Worm (Caenorhabditis elegans) whole organism, early embryonic: ENCODE measurements around the gene W06D11.3.

Experiments used
- B0310.2 ChIP-seq: sonication (generic microtip); optimal IDR thresholded peaks from 2 replicates; lab custom pipeline; 2016; ENCODE audit warnings: mild to moderate bottlenecking, missing genetic modification characterization, missing compliant biosample characterization
- aly-1 ChIP-seq: sonication (generic microtip); optimal IDR thresholded peaks from 2 replicates; lab custom pipeline; 2016; ENCODE audit warnings: missing genetic modification characterization, missing compliant biosample characterization
- ama-1 ChIP-seq: fragments of 150-350 bp; optimal IDR thresholded peaks from 2 replicates; lab custom pipeline; 2014
- ceh-36 ChIP-seq: sonication (generic microtip); optimal IDR thresholded peaks from 2 replicates; lab custom pipeline; 2016; ENCODE audit warnings: missing genetic modification characterization, inconsistent platforms, missing compliant biosample characterization
- flt-1 ChIP-seq: fragments of 200-800 bp; sonication (Bioruptor generic); IDR thresholded peaks from 2 replicates; pipeline ENCODE4 v1.3.6; 2022; ENCODE audit warnings: missing genetic modification characterization, missing compliant biosample characterization
- hmbx-1 ChIP-seq: sonication (generic microtip); optimal IDR thresholded peaks from 2 replicates; lab custom pipeline; 2016; ENCODE audit warnings: mild to moderate bottlenecking, missing genetic modification characterization, missing compliant biosample characterization
- hmg-4 ChIP-seq: fragments of 200-800 bp; sonication (Bioruptor generic); optimal IDR thresholded peaks from 2 replicates; lab custom pipeline; 2018; ENCODE audit warnings: mild to moderate bottlenecking, missing genetic modification characterization, missing compliant biosample characterization
- pes-1 ChIP-seq: fragments of 200-800 bp; sonication (Bioruptor generic); IDR thresholded peaks from 2 replicates; pipeline ENCODE4 v1.3.6; 2022; ENCODE audit warnings: missing genetic modification reagents, missing genetic modification characterization, missing compliant biosample characterization
- scrt-1 ChIP-seq: fragments of 200-800 bp; sonication (Bioruptor generic); IDR thresholded peaks from 2 replicates; pipeline ENCODE4 v1.3.6; 2022; ENCODE audit warnings: missing genetic modification characterization, missing compliant biosample characterization
- sea-1 ChIP-seq: fragments of 200-800 bp; sonication (Bioruptor generic); conservative IDR thresholded peaks from 2 replicates; pipeline ENCODE4 v1.3.6; 2022; ENCODE audit warnings: missing genetic modification characterization, missing compliant biosample characterization
- tbx-11 ChIP-seq: fragments of 200-800 bp; sonication (Bioruptor generic); IDR thresholded peaks from 2 replicates; pipeline ENCODE4 v1.3.6; 2022; ENCODE audit warnings: missing genetic modification characterization, missing compliant biosample characterization
- tra-4 ChIP-seq: sonication (generic microtip); optimal IDR thresholded peaks from 2 replicates; lab custom pipeline; 2017; ENCODE audit warnings: missing genetic modification characterization, missing compliant biosample characterization

DNA sequence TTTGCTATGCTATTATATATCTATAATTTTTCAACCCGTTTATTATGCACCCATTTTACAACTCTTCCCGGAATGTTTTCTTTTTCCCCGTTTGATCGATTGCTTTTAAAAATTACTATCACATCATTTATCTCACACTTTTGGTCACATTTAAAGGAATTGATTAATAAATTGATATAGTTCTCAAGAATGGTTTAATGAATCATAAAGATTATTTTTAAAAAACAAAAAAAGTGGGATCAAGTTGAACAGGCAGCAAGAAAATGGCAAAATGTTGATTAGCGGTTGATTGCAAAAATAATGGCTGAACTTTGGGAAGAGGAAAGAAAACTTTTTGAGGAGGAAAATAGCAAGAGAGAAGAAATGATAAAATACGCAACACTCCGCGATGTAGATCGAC, 1.4 kb downstream of the W06D11.3 start, which contains the start of gene W06D11.5:
- no peak for TF ChIP-seq tra-4 (tag; lab: Kevin White, UChicago)
- TF ChIP-seq hmbx-1 (tag; lab: Kevin White, UChicago), result no peak
- no peak for TF ChIP-seq ama-1 (lab: Kevin White, UChicago)
- TF ChIP-seq tbx-11 (GFP tag; lab: Robert Waterston, UW), result no peak
- TF ChIP-seq B0310.2 (tag; lab: Kevin White, UChicago), result no peak
- TF ChIP-seq pes-1 (GFP tag; lab: Robert Waterston, UW), result no peak
- no peak for TF ChIP-seq ceh-36 (tag; lab: Kevin White, UChicago)
- no peak for TF ChIP-seq hmg-4 (GFP tag; lab: Kevin White, UChicago)
- no peak for TF ChIP-seq sea-1 (GFP tag; lab: Robert Waterston, UW)
- TF ChIP-seq aly-1 (tag; lab: Kevin White, UChicago), result no peak
- TF ChIP-seq scrt-1, result no peak
- no peak for TF ChIP-seq flt-1
